Fruit fly (Drosophila melanogaster) whole organism, embryonic: ENCODE data around the gene Ced-12.

Experiments
- Asciz ChIP-seq: fragments of 200-800 bp; sonication (Bioruptor generic); optimal IDR thresholded peaks from 2 replicates; lab custom pipeline; 2017; ENCODE audit warnings: missing biosample characterization, mild to moderate bottlenecking, missing genetic modification characterization, missing genetic modification reagents
- Atf6 ChIP-seq: fragments of 200-800 bp; sonication (Bioruptor generic); IDR thresholded peaks from 2 replicates; pipeline ENCODE4 v1.3.6; 2022; ENCODE audit warnings: missing biosample characterization, missing genetic modification characterization
- Awh ChIP-seq: fragments of 200-800 bp; sonication (Bioruptor generic); IDR thresholded peaks from 2 replicates; pipeline ENCODE4, ENCODE4 v1.3.6; 2022; ENCODE audit warnings: missing biosample characterization, missing genetic modification characterization
- CG10147 ChIP-seq: fragments of 200-800 bp; sonication (Bioruptor generic); optimal IDR thresholded peaks from 2 replicates; lab custom pipeline; 2019; ENCODE audit warnings: missing biosample characterization, mild to moderate bottlenecking, missing genetic modification characterization, moderate library complexity
- CG11093 ChIP-seq: fragments of 200-800 bp; sonication (Bioruptor generic); IDR thresholded peaks from 3 replicates; pipeline ENCODE4 v1.3.6; 2022; ENCODE audit warnings: missing biosample characterization, missing genetic modification characterization
- CG14710 ChIP-seq: fragments of 200-800 bp; sonication (Bioruptor generic); optimal IDR thresholded peaks from 3 replicates; lab custom pipeline; 2019; ENCODE audit warnings: missing biosample characterization, mild to moderate bottlenecking, missing genetic modification characterization, moderate library complexity
- CG14860 ChIP-seq: fragments of 200-800 bp; sonication (Bioruptor generic); IDR thresholded peaks from 3 replicates; pipeline ENCODE4 v1.3.6; 2022; ENCODE audit warnings: missing biosample characterization, missing genetic modification characterization; ENCODE audit not compliant: partially characterized antibody
- CG1603 ChIP-seq: fragments of 200-800 bp; sonication (Bioruptor generic); optimal IDR thresholded peaks from 2 replicates; lab custom pipeline; 2019; ENCODE audit warnings: missing biosample characterization, mild to moderate bottlenecking, missing genetic modification characterization, moderate library complexity
- CG16863 ChIP-seq: fragments of 200-800 bp; sonication (Bioruptor generic); optimal IDR thresholded peaks from 3 replicates; lab custom pipeline; 2016; ENCODE audit warnings: missing biosample characterization, missing genetic modification characterization
- CG17359 ChIP-seq: fragments of 200-800 bp; sonication (Bioruptor generic); optimal IDR thresholded peaks from 3 replicates; lab custom pipeline; 2018; ENCODE audit warnings: missing biosample characterization, mild to moderate bottlenecking, missing genetic modification characterization, moderate library complexity
- CG18011 ChIP-seq: fragments of 200-800 bp; sonication (Bioruptor generic); optimal IDR thresholded peaks from 2 replicates; lab custom pipeline; 2017; ENCODE audit warnings: missing biosample characterization, missing genetic modification characterization, mild to moderate bottlenecking, moderate library complexity, missing genotype
- CG18476 ChIP-seq: fragments of 200-800 bp; sonication (Bioruptor generic); optimal IDR thresholded peaks from 2 replicates; lab custom pipeline; 2016; ENCODE audit warnings: missing biosample characterization, mild to moderate bottlenecking, missing genetic modification characterization
- CG31441 ChIP-seq: fragments of 200-800 bp; sonication (Bioruptor generic); IDR thresholded peaks from 2 replicates; pipeline ENCODE4 v1.3.6; 2022; ENCODE audit warnings: missing biosample characterization, missing genetic modification characterization
- CG4360 ChIP-seq: fragments of 200-800 bp; sonication (Bioruptor generic); IDR thresholded peaks from 2 replicates; pipeline ENCODE4 v1.3.6; 2022; ENCODE audit warnings: missing biosample characterization, missing genetic modification characterization
- CG4617 ChIP-seq: fragments of 200-800 bp; sonication (Bioruptor generic); optimal IDR thresholded peaks from 3 replicates; lab custom pipeline; 2016; ENCODE audit warnings: missing biosample characterization, missing genetic modification characterization, borderline replicate concordance
- CG6854 ChIP-seq: fragments of 200-800 bp; sonication (Bioruptor generic); optimal IDR thresholded peaks from 3 replicates; lab custom pipeline; 2017; ENCODE audit warnings: missing biosample characterization, mild to moderate bottlenecking, missing genetic modification characterization
- CG7372 ChIP-seq: fragments of 200-800 bp; sonication (Bioruptor generic); IDR thresholded peaks from 2 replicates; pipeline ENCODE4 v1.3.6; 2022; ENCODE audit warnings: missing biosample characterization, missing genetic modification characterization
- CG9797 ChIP-seq: fragments of 200-800 bp; sonication (Bioruptor generic); optimal IDR thresholded peaks from 3 replicates; lab custom pipeline; 2018; ENCODE audit warnings: missing biosample characterization, mild to moderate bottlenecking, missing genetic modification characterization
- CHES-1-like ChIP-seq: fragments of 200-800 bp; sonication (Bioruptor generic); optimal IDR thresholded peaks from 2 replicates; lab custom pipeline; 2016; ENCODE audit warnings: missing biosample characterization, missing genetic modification characterization
- Camta ChIP-seq: fragments of 200-800 bp; sonication (Bioruptor generic); optimal IDR thresholded peaks from 2 replicates; lab custom pipeline; 2016; ENCODE audit warnings: missing biosample characterization, missing genetic modification characterization
- Dad ChIP-seq: fragments of 200-800 bp; sonication (Bioruptor generic); optimal IDR thresholded peaks from 3 replicates; lab custom pipeline; 2016; ENCODE audit warnings: missing biosample characterization, missing genetic modification characterization
- Dref ChIP-seq: fragments of 200-800 bp; sonication (Bioruptor generic); IDR thresholded peaks from 2 replicates; pipeline ENCODE4 v1.3.6; 2022; ENCODE audit warnings: missing biosample characterization, missing genetic modification characterization
- E2f1 ChIP-seq: fragments of 200-800 bp; sonication (Bioruptor generic); IDR thresholded peaks from 2 replicates; pipeline ENCODE4 v1.3.6; 2022; ENCODE audit warnings: missing biosample characterization, missing genetic modification characterization
- ERR ChIP-seq: fragments of 200-800 bp; sonication (Bioruptor generic); optimal IDR thresholded peaks from 2 replicates; lab custom pipeline; 2016; ENCODE audit warnings: missing biosample characterization, missing genetic modification characterization
- Eip74EF ChIP-seq, 2 experiments: fragments of 200-800 bp in 1 of 2; fragments of >200 bp in 1 of 2; sonication (Bioruptor generic) in 1 of 2; optimal IDR thresholded peaks; 2 replicates each; lab custom pipeline; 2017 to 2019; ENCODE audit warnings: missing biosample characterization in 2 of 2, missing genetic modification characterization in 2 of 2, mild to moderate bottlenecking in 1 of 2, moderate library complexity in 1 of 2
- Fer1 ChIP-seq: fragments of 200-800 bp; sonication (Bioruptor generic); optimal IDR thresholded peaks from 2 replicates; lab custom pipeline; 2017; ENCODE audit warnings: missing biosample characterization, mild to moderate bottlenecking, missing genetic modification characterization
- Gug ChIP-seq: fragments of 200-800 bp; sonication (Bioruptor generic); IDR thresholded peaks from 4 replicates; pipeline ENCODE4 v1.3.6; 2022; ENCODE audit warnings: missing biosample characterization, missing genetic modification characterization
- H2.0 ChIP-seq: fragments of 200-800 bp; sonication (Bioruptor generic); IDR thresholded peaks from 2 replicates; pipeline ENCODE4 v1.3.6; 2022; ENCODE audit warnings: missing biosample characterization, missing genetic modification characterization
- Med ChIP-seq: fragments of 200-800 bp; sonication (Bioruptor generic); peaks from one replicate; lab custom pipeline; 2016; ENCODE audit warnings: missing biosample characterization, missing genetic modification characterization, mild to moderate bottlenecking, inconsistent platforms, moderate library complexity
- Sox100B ChIP-seq: fragments of 200-800 bp; sonication (Bioruptor generic); optimal IDR thresholded peaks from 3 replicates; lab custom pipeline; 2018; ENCODE audit warnings: missing biosample characterization, mild to moderate bottlenecking, missing genetic modification characterization
- chm ChIP-seq: fragments of 200-800 bp; sonication (Bioruptor generic); IDR thresholded peaks from 2 replicates; pipeline ENCODE4 v1.3.6; 2022; ENCODE audit warnings: missing biosample characterization, missing genetic modification characterization
- crc ChIP-seq: fragments of 200-800 bp; sonication (Bioruptor generic); optimal IDR thresholded peaks from 2 replicates; lab custom pipeline; 2016; ENCODE audit warnings: missing biosample characterization, missing genetic modification characterization
- danr ChIP-seq: fragments of 200-800 bp; sonication (Bioruptor generic); IDR thresholded peaks from 2 replicates; pipeline ENCODE4 v1.3.6; 2022; ENCODE audit warnings: missing biosample characterization, missing genetic modification characterization
- dm ChIP-seq: fragments of 200-800 bp; sonication (Bioruptor generic); optimal IDR thresholded peaks from 3 replicates; lab custom pipeline; 2016; ENCODE audit warnings: missing biosample characterization, missing genetic modification characterization
- ems ChIP-seq: fragments of 200-800 bp; sonication (Bioruptor generic); optimal IDR thresholded peaks from 3 replicates; lab custom pipeline; 2016; ENCODE audit warnings: missing biosample characterization, missing genetic modification characterization
- fd96Cb ChIP-seq: fragments of 200-800 bp; sonication (Bioruptor generic); optimal IDR thresholded peaks from 2 replicates; lab custom pipeline; 2018; ENCODE audit warnings: missing biosample characterization, mild to moderate bottlenecking, missing genetic modification characterization, moderate library complexity
- hkb ChIP-seq, 2 experiments: fragments of 200-800 bp in 1 of 2; fragments of >200 bp in 1 of 2; sonication (Bioruptor generic) in 1 of 2; IDR thresholded peaks in 1 of 2; optimal IDR thresholded peaks in 1 of 2; 2 replicates each; pipeline versions ENCODE4 v1.3.6 to Lab custom; 2017 to 2022; ENCODE audit warnings: missing biosample characterization in 1 of 2, missing genetic modification characterization in 1 of 2
- kah ChIP-seq: fragments of 200-800 bp; sonication (Bioruptor generic); optimal IDR thresholded peaks from 2 replicates; lab custom pipeline; 2018; ENCODE audit warnings: missing biosample characterization, mild to moderate bottlenecking, missing genetic modification characterization
- lilli ChIP-seq: fragments of 200-800 bp; sonication (Bioruptor generic); optimal IDR thresholded peaks from 3 replicates; lab custom pipeline; 2016; ENCODE audit warnings: missing biosample characterization, missing genetic modification characterization
- nerfin-1 ChIP-seq: fragments of 200-800 bp; sonication (Bioruptor generic); optimal IDR thresholded peaks from 3 replicates; lab custom pipeline; 2019; ENCODE audit warnings: missing biosample characterization, mild to moderate bottlenecking, missing genetic modification characterization, moderate library complexity
- pb ChIP-seq: fragments of 200-800 bp; sonication (Bioruptor generic); optimal IDR thresholded peaks from 3 replicates; lab custom pipeline; 2016; ENCODE audit warnings: missing biosample characterization, missing genetic modification characterization
- pros ChIP-seq: fragments of 200-800 bp; sonication (Bioruptor generic); optimal IDR thresholded peaks from 3 replicates; lab custom pipeline; 2019; ENCODE audit warnings: missing biosample characterization, mild to moderate bottlenecking, missing genetic modification characterization, moderate library complexity
- scrt ChIP-seq: fragments of 200-800 bp; sonication (Bioruptor generic); optimal IDR thresholded peaks from 2 replicates; lab custom pipeline; 2018; ENCODE audit warnings: missing biosample characterization, mild to moderate bottlenecking, missing genetic modification characterization, moderate library complexity
- sens ChIP-seq: fragments of 200-800 bp; sonication (Bioruptor generic); peaks from one replicate; lab custom pipeline; 2016; ENCODE audit warnings: missing biosample characterization, missing genetic modification characterization
- ssp ChIP-seq: fragments of 200-800 bp; sonication (Bioruptor generic); IDR thresholded peaks from 2 replicates; pipeline ENCODE4 v1.3.6; 2022; ENCODE audit warnings: missing biosample characterization, missing genetic modification characterization
- tap ChIP-seq: fragments of 200-800 bp; optimal IDR thresholded peaks from 3 replicates; lab custom pipeline; 2019; ENCODE audit warnings: missing biosample characterization, mild to moderate bottlenecking, missing genetic modification characterization, moderate library complexity
- trh ChIP-seq: fragments of 200-800 bp; sonication (Bioruptor generic); optimal IDR thresholded peaks from 2 replicates; lab custom pipeline; 2016; ENCODE audit warnings: missing biosample characterization, missing genetic modification characterization
- usp ChIP-seq: fragments of >200 bp; optimal IDR thresholded peaks from 2 replicates; lab custom pipeline; 2017; ENCODE audit warnings: missing biosample characterization, missing genetic modification characterization
- z ChIP-seq: fragments of 200-800 bp; sonication (Bioruptor generic); IDR thresholded peaks from 3 replicates; pipeline ENCODE4 v1.3.6; 2022; ENCODE audit warnings: missing biosample characterization, missing genetic modification characterization

Ced-12 gene

dm6 chr2L:12049133-12049532 lies 48.5 kb upstream of the Ced-12 start, which contains the start of gene PLCXD (continued):
- TF ChIP-seq CG11093 (GFP tag; lab: Robert Waterston, UW), result no peak
- TF ChIP-seq Fer1 (GFP tag; lab: Kevin White, UChicago), result no peak
- peak; percentile 9 for TF ChIP-seq nerfin-1
- no peak for TF ChIP-seq CG10147 (GFP tag; lab: Kevin White, UChicago)
- no peak for TF ChIP-seq CG18011 (GFP tag; lab: Kevin White, UChicago)
- TF ChIP-seq Asciz, result peak; percentile 69
- peak; percentile 15 for TF ChIP-seq CG17359 (tag; lab: Kevin White, UChicago)
- no peak for TF ChIP-seq Atf6 (GFP tag; lab: Robert Waterston, UW)
- TF ChIP-seq sens (GFP tag; lab: Kevin White, UChicago), result peak; percentile 26
- TF ChIP-seq CG6854 (GFP tag; lab: Kevin White, UChicago), result no peak
- no peak for TF ChIP-seq hkb (optimal IDR thresholded peaks at IDR 0.05; lab: Kevin White, UChicago)
- TF ChIP-seq hkb (GFP tag; IDR thresholded peaks at IDR 0.05; lab: Robert Waterston, UW), result peak; percentile 37; the same call in 1 of the 2 replicates
- TF ChIP-seq Sox100B (GFP tag; lab: Kevin White, UChicago), result peak; percentile 55
- no peak for TF ChIP-seq chm
- TF ChIP-seq CG31441 (GFP tag; lab: Robert Waterston, UW), result 0 out of 2 replicates have a peak, but pooled peaks have one; percentile 32
- TF ChIP-seq H2.0 (GFP tag; lab: Robert Waterston, UW), result no peak
- TF ChIP-seq CG14710, result peak; percentile 29
- no peak for TF ChIP-seq ssp (GFP tag; lab: Robert Waterston, UW)
- no peak for TF ChIP-seq tap (tag; lab: Kevin White, UChicago)
- no peak for TF ChIP-seq CG18476 (GFP tag; lab: Kevin White, UChicago)
- TF ChIP-seq z (GFP tag; lab: Robert Waterston, UW), result peak; percentile 67; the same call in 2 of the 3 replicates

dm6 chr2L:12053365-12053764 lies 44.3 kb upstream of the Ced-12 start:
- TF ChIP-seq CG11093 (GFP tag; lab: Robert Waterston, UW), result no peak
- TF ChIP-seq dm (GFP tag; lab: Kevin White, UChicago), result no peak
- no peak for TF ChIP-seq kah
- peak; percentile 14 for TF ChIP-seq Med (GFP tag; lab: Kevin White, UChicago)
- TF ChIP-seq ems (GFP tag; lab: Kevin White, UChicago), result no peak
- TF ChIP-seq scrt, result peak; percentile 97
- no peak for TF ChIP-seq trh (GFP tag; lab: Kevin White, UChicago)
- TF ChIP-seq CG16863 (GFP tag; lab: Kevin White, UChicago), result no peak
- no peak for TF ChIP-seq danr (GFP tag; lab: Robert Waterston, UW)
- no peak for TF ChIP-seq CHES-1-like (GFP tag; lab: Kevin White, UChicago)
- TF ChIP-seq, all 482 proteins: peak for 2

- no peak for TF ChIP-seq lilli (GFP tag; lab: Kevin White, UChicago)
- TF ChIP-seq CG14860 (GFP tag; lab: Robert Waterston, UW), result no peak
- TF ChIP-seq CG7372, result no peak
- TF ChIP-seq Awh (GFP tag; lab: Robert Waterston, UW), result no peak
- peak; percentile 19; the same call in 1 of the 2 replicates for TF ChIP-seq E2f1 (GFP tag; lab: Robert Waterston, UW)
- TF ChIP-seq fd96Cb, result no peak
- TF ChIP-seq CG4617, result peak; percentile 30
- TF ChIP-seq CG1603 (tag; lab: Kevin White, UChicago), result no peak
- no peak for TF ChIP-seq pb (GFP tag; lab: Kevin White, UChicago)
- no peak for TF ChIP-seq crc (GFP tag; lab: Kevin White, UChicago)
- TF ChIP-seq Gug, result no peak
- peak; percentile 38; the same call in 1 of the 2 replicates for TF ChIP-seq CG4360 (GFP tag; lab: Robert Waterston, UW)
- TF ChIP-seq Dad (GFP tag; lab: Kevin White, UChicago), result no peak
- TF ChIP-seq usp (GFP tag; lab: Kevin White, UChicago), result no peak
- TF ChIP-seq CG9797 (GFP tag; lab: Kevin White, UChicago), result peak; percentile 9
- peak in 1 of 2 experiments; percentile 35 for TF ChIP-seq Eip74EF (GFP tag; optimal IDR thresholded peaks at IDR 0.05; lab: Kevin White, UChicago)
- no peak for TF ChIP-seq pros (GFP tag; lab: Kevin White, UChicago)
- no peak for TF ChIP-seq Camta (GFP tag; lab: Kevin White, UChicago)
- TF ChIP-seq Dref, result peak; percentile 93
- TF ChIP-seq ERR (GFP tag; lab: Kevin White, UChicago), result no peak
Observed at dm6 chr2L:12055837-12056388, 41.7 kb upstream of the Ced-12 start, which contains the start of the genes JhI-21, RpL7-like and CG34164. Gene JhI-21, minus strand, starts transcription at chr2L:12056042. Gene RpL7-like, plus strand, starts transcription at chr2L:12056326. Gene CG34164, plus strand, starts transcription at chr2L:12056348.
